Worm (Caenorhabditis elegans) whole organism, L1 larva: ENCODE results near the gene bgnt-1.3.

Experiments used
- C04F5.9 ChIP-seq: sonication (generic microtip); optimal IDR thresholded peaks from 2 replicates; lab custom pipeline; 2016; ENCODE audit warnings: missing genetic modification characterization, missing compliant biosample characterization
- F16B12.6 ChIP-seq: fragments of 150-350 bp; optimal IDR thresholded peaks from 2 replicates; lab custom pipeline; 2014; ENCODE audit warnings: missing biosample characterization, missing genetic modification characterization
- fos-1 ChIP-seq: fragments of 150-350 bp; optimal IDR thresholded peaks from 2 replicates; lab custom pipeline; 2014; ENCODE audit warnings: missing biosample characterization, missing genetic modification characterization
- grh-1 ChIP-seq: fragments of 200-800 bp; sonication (Bioruptor generic); IDR thresholded peaks from 2 replicates; pipeline ENCODE4 v1.3.6; 2022; ENCODE audit warnings: missing genetic modification reagents, missing genetic modification characterization, missing compliant biosample characterization
- lin-13 ChIP-seq: fragments of 150-350 bp; optimal IDR thresholded peaks from 2 replicates; lab custom pipeline; 2014; ENCODE audit warnings: missing biosample characterization, missing genetic modification reagents, missing genetic modification characterization
- lin-14 ChIP-seq: fragments of 200-800 bp; sonication (Bioruptor generic); optimal IDR thresholded peaks from 2 replicates; lab custom pipeline; 2018; ENCODE audit warnings: mild to moderate bottlenecking, missing genetic modification characterization, moderate library complexity, missing compliant biosample characterization
- nhr-11 ChIP-seq: fragments of 150-350 bp; optimal IDR thresholded peaks from 2 replicates; lab custom pipeline; 2014; ENCODE audit warnings: missing biosample characterization, missing genetic modification characterization
- nhr-237 ChIP-seq: fragments of 150-350 bp; optimal IDR thresholded peaks from 2 replicates; lab custom pipeline; 2014; ENCODE audit warnings: missing biosample characterization, missing genetic modification characterization
- nhr-76 ChIP-seq: sonication (generic microtip); optimal IDR thresholded peaks from 2 replicates; lab custom pipeline; 2017; ENCODE audit warnings: missing biosample characterization, missing genetic modification characterization
- nhr-84 ChIP-seq: sonication (generic microtip); optimal IDR thresholded peaks from 2 replicates; lab custom pipeline; 2017; ENCODE audit warnings: missing biosample characterization, missing genetic modification characterization
- sox-4 ChIP-seq: sonication (generic microtip); optimal IDR thresholded peaks from 2 replicates; lab custom pipeline; 2016; ENCODE audit warnings: missing genetic modification characterization, missing compliant biosample characterization
- unc-62 ChIP-seq: fragments of 150-350 bp; optimal IDR thresholded peaks from 2 replicates; lab custom pipeline; 2014; ENCODE audit warnings: missing biosample characterization, missing genetic modification reagents, missing genetic modification characterization
- ztf-11 ChIP-seq, 2 experiments: sonication (generic microtip); optimal IDR thresholded peaks; 2 replicates each; lab custom pipeline; 2016 to 2017; ENCODE audit warnings: missing genetic modification characterization in 2 of 2, missing biosample characterization in 1 of 2, missing compliant biosample characterization in 1 of 2

DNA sequence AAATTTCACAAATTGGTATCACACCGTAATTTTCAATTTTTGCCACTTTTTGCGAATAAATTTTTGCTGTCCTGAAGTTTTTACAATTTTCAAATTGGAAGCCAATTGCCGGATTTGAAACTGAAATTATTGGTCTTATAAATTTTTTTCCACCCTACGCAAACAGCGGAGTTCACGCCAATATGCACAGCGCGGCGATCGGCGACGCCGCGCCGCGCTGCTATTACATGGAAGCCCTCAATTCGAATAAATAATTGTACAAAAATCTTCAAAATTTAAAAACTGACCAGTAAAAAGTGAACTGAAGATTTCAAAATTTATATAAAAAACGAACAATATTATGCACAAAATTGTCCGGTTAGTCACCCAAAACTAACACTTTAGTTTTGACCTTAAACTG lies 43.5 kb upstream of the bgnt-1.3 start:
- TF ChIP-seq nhr-84 (tag; lab: Kevin White, UChicago) (no peak), ztf-11 (tag; optimal IDR thresholded peaks at IDR 0.05; lab: Kevin White, UChicago) (no peak), nhr-11 (no peak), nhr-76 (tag; lab: Kevin White, UChicago) (no peak), lin-14 (no peak), grh-1 (GFP tag; lab: Robert Waterston, UW) (no peak), sox-4 (tag; lab: Kevin White, UChicago) (no peak), C04F5.9 (tag; lab: Kevin White, UChicago) (no peak), nhr-237 (tag; lab: Kevin White, UChicago) (no peak), fos-1 (tag; lab: Kevin White, UChicago) (no peak), unc-62 (GFP tag; lab: Kevin White, UChicago) (no peak), lin-13 (GFP tag; lab: Kevin White, UChicago) (no peak), F16B12.6 (peak; percentile 29)
